Worm (Caenorhabditis elegans) whole organism, midembryonic: ENCODE data around the gene B0284.3.

Experiments
- flt-1 ChIP-seq: fragments of 200-800 bp; sonication (Bioruptor generic); IDR thresholded peaks from 2 replicates; pipeline ENCODE4 v1.3.6; 2022; ENCODE audit warnings: missing genetic modification characterization, missing compliant biosample characterization
- klf-2 ChIP-seq: fragments of 200-800 bp; sonication (Bioruptor generic); conservative IDR thresholded peaks from 2 replicates; pipeline ENCODE4 v1.3.6; 2022; ENCODE audit warnings: missing genetic modification reagents, missing genetic modification characterization, missing compliant biosample characterization

DNA sequence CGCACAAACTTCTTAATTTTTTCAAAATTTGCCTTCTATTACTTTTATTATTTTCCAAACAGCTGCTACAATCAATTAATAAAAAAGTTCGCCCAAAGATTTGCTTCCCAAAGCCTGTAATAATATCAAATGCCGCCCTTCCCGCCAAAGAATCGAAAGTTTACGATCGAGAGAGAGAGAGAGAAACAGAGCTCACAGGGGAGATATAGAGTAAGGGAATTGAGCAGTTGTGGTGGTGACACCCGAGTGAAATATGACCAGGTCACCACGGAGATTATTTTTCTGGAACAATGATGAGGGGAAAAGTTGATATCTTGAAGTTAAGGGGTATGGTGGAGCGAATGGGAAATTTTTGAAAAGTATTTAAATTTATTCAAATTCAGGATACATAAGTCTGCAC, 19.7 kb downstream of the B0284.3 start:
- no peak for TF ChIP-seq klf-2 (GFP tag; lab: Robert Waterston, UW)
- no peak for TF ChIP-seq flt-1 (GFP tag; lab: Robert Waterston, UW)
